Fruit fly (Drosophila melanogaster): ENCODE results near the gene CG15387.

CG15387 gene

dm6 chr2L:2202853-2203717, 23.0 kb downstream of the CG15387 start (continued):
- 0 out of 2 replicates have a peak, but pooled peaks have one; percentile 23 for TF ChIP-seq CG11696 (GFP tag; IDR thresholded peaks at IDR 0.05)
- TF ChIP-seq CG15514 (GFP tag; optimal IDR thresholded peaks at IDR 0.05), result peak; percentile 23
- TF ChIP-seq NFAT (GFP tag; IDR thresholded peaks at IDR 0.05), result no peak
- no peak for TF ChIP-seq CG32767 (GFP tag; IDR thresholded peaks at IDR 0.05)
- TF ChIP-seq scrt (GFP tag; optimal IDR thresholded peaks at IDR 0.05), result no peak
- TF ChIP-seq ranshi (GFP tag; IDR thresholded peaks at IDR 0.05), result peak; percentile 27; the same call in 1 of the 2 replicates
- no peak for TF ChIP-seq CG9609 (GFP tag; optimal IDR thresholded peaks at IDR 0.05)
- peak; percentile 21 for TF ChIP-seq caup (GFP tag; optimal IDR thresholded peaks at IDR 0.05; ENCODE audit: severe bottlenecking)
- peak; percentile 46; the same call in 1 of the 2 replicates for TF ChIP-seq CG10321 (GFP tag; IDR thresholded peaks at IDR 0.05)
- peak; percentile 3 for TF ChIP-seq mirr (GFP tag; optimal IDR thresholded peaks at IDR 0.05)
- peak; percentile 69; the same call in 1 of the 3 replicates for TF ChIP-seq CG34422 (GFP tag; IDR thresholded peaks at IDR 0.05)
- TF ChIP-seq hkb (optimal IDR thresholded peaks at IDR 0.05), result no peak
- 0 out of 2 replicates have a peak, but pooled peaks have one; percentile 33 for TF ChIP-seq hkb (GFP tag; IDR thresholded peaks at IDR 0.05)
- peak; percentile 16 for TF ChIP-seq Lhr (GFP tag; optimal IDR thresholded peaks at IDR 0.05)
- peak; percentile 62 to 69 for TF ChIP-seq Trl (optimal IDR thresholded peaks at IDR 0.05)
- TF ChIP-seq Trl (GFP tag; optimal IDR thresholded peaks at IDR 0.05), result no peak
- TF ChIP-seq abd-A (tag; optimal IDR thresholded peaks at IDR 0.05), result peak; percentile 88
- no peak for TF ChIP-seq tll (GFP tag; optimal IDR thresholded peaks at IDR 0.05)
- no peak for TF ChIP-seq Dp (GFP tag; optimal IDR thresholded peaks at IDR 0.05)
- peak; percentile 38; the same call in 1 of the 3 replicates for TF ChIP-seq otp (GFP tag; IDR thresholded peaks at IDR 0.05)
- no peak for TF ChIP-seq gcm (GFP tag; optimal IDR thresholded peaks at IDR 0.05)
- TF ChIP-seq Opbp (GFP tag; IDR thresholded peaks at IDR 0.05; ENCODE audit: partially characterized antibody), result peak; percentile 64
- no peak for TF ChIP-seq vnd (GFP tag; IDR thresholded peaks at IDR 0.05; ENCODE audit: partially characterized antibody)
- TF ChIP-seq zen2 (GFP tag; IDR thresholded peaks at IDR 0.05; ENCODE audit: partially characterized antibody), result peak; percentile 77; the same call in 2 of the 3 replicates
- no peak for TF ChIP-seq org-1 (GFP tag; optimal IDR thresholded peaks at IDR 0.05)
- TF ChIP-seq CG14014 (GFP tag; IDR thresholded peaks at IDR 0.05), result no peak; the same call in 1 of the 2 replicates
- TF ChIP-seq peb (GFP tag; IDR thresholded peaks at IDR 0.05), result no peak; the same call in 1 of the 2 replicates
- TF ChIP-seq Doc3 (GFP tag; IDR thresholded peaks at IDR 0.05; ENCODE audit: partially characterized antibody), result no peak
- peak; percentile 57 for TF ChIP-seq Nf-YC (tag; optimal IDR thresholded peaks at IDR 0.05)
- TF ChIP-seq CG13894 (tag; optimal IDR thresholded peaks at IDR 0.05), result peak; percentile 43
- TF ChIP-seq CG1792 (GFP tag; optimal IDR thresholded peaks at IDR 0.05), result no peak
- peak; percentile 28 for TF ChIP-seq psq (GFP tag; optimal IDR thresholded peaks at IDR 0.05)
- no peak for TF ChIP-seq zen (tag; optimal IDR thresholded peaks at IDR 0.05)
- no peak for TF ChIP-seq CG10431 (GFP tag; optimal IDR thresholded peaks at IDR 0.05)
- TF ChIP-seq Nf-YB (GFP tag; optimal IDR thresholded peaks at IDR 0.05), result peak; percentile 26
- no peak for TF ChIP-seq CG15479 (GFP tag; optimal IDR thresholded peaks at IDR 0.05)
- no peak for TF ChIP-seq tio (GFP tag; optimal IDR thresholded peaks at IDR 0.05)
- TF ChIP-seq CG11560 (tag; IDR thresholded peaks at IDR 0.05), result no peak
- TF ChIP-seq CG10462 (GFP tag; optimal IDR thresholded peaks at IDR 0.05), result no peak
- TF ChIP-seq CG31388 (GFP tag; optimal IDR thresholded peaks at IDR 0.05), result no peak
- TF ChIP-seq Pdp1 (GFP tag; optimal IDR thresholded peaks at IDR 0.05), result peak in 1 of 2 experiments; percentile 37
- TF ChIP-seq kah (GFP tag; optimal IDR thresholded peaks at IDR 0.05), result no peak
- TF ChIP-seq E2f1 (GFP tag; IDR thresholded peaks at IDR 0.05), result no peak
- no peak for TF ChIP-seq pan (optimal IDR thresholded peaks at IDR 0.05)
- TF ChIP-seq pan (GFP tag; optimal IDR thresholded peaks at IDR 0.05 in 1 of 2, IDR thresholded peaks at IDR 0.05 in 1 of 2), result peak in 1 of 2 experiments; percentile 21
- TF ChIP-seq ftz-f1 (GFP tag; optimal IDR thresholded peaks at IDR 0.05), result peak; percentile 73
- TF ChIP-seq CG4424 (GFP tag; optimal IDR thresholded peaks at IDR 0.05), result no peak
- no peak for TF ChIP-seq HmgZ (tag; optimal IDR thresholded peaks at IDR 0.05)

Data from whole organism, embryonic.